Worm (Caenorhabditis elegans): ENCODE results near the gene ugt-2.

- TF ChIP-seq ama-1 (optimal IDR thresholded peaks at IDR 0.05) (no peak), nhr-25 (tag; optimal IDR thresholded peaks at IDR 0.05) (no peak), elt-1 (tag; optimal IDR thresholded peaks at IDR 0.05) (no peak), ceh-82 (tag; optimal IDR thresholded peaks at IDR 0.05) (no peak), egl-27 (tag; optimal IDR thresholded peaks at IDR 0.05) (no peak), mdl-1 (tag; optimal IDR thresholded peaks at IDR 0.05) (no peak), jun-1 (tag; optimal IDR thresholded peaks at IDR 0.05) (no peak), ceh-9 (tag; optimal IDR thresholded peaks at IDR 0.05) (no peak), elt-3 (tag; optimal IDR thresholded peaks at IDR 0.05) (no peak), unc-62 (GFP tag; optimal IDR thresholded peaks at IDR 0.05) (no peak), R02D3.7 (tag; optimal IDR thresholded peaks at IDR 0.05) (no peak), ztf-11 (tag; optimal IDR thresholded peaks at IDR 0.05) (no peak), pha-4 (tag; optimal IDR thresholded peaks at IDR 0.05) (no peak), skn-1 (tag; optimal IDR thresholded peaks at IDR 0.05) (no peak)
Observed at ce11 chrV:10360186-10360585, 38.4 kb upstream of the ugt-2 start.
